Worm (Caenorhabditis elegans) whole organism, L2 larva: Measurements from ENCODE around the gene atf-2.

Experiments used
- C34F6.9 ChIP-seq: fragments of 150-350 bp; optimal IDR thresholded peaks from 2 replicates; lab custom pipeline; 2014; ENCODE audit warnings: missing biosample characterization, missing genetic modification characterization
- F13H6.1 ChIP-seq: sonication (generic microtip); optimal IDR thresholded peaks from 2 replicates; lab custom pipeline; 2016; ENCODE audit warnings: missing genetic modification characterization, missing compliant biosample characterization
- R02D3.7 ChIP-seq: fragments of 150-350 bp; optimal IDR thresholded peaks from 2 replicates; lab custom pipeline; 2014; ENCODE audit warnings: missing biosample characterization, missing genetic modification characterization
- ZK546.5 ChIP-seq: sonication (generic microtip); optimal IDR thresholded peaks from 2 replicates; lab custom pipeline; 2017; ENCODE audit warnings: missing biosample characterization, missing genetic modification characterization
- alr-1 ChIP-seq: fragments of 150-350 bp; optimal IDR thresholded peaks from 2 replicates; lab custom pipeline; 2014; ENCODE audit warnings: missing biosample characterization, missing genetic modification characterization
- aly-2 ChIP-seq: fragments of 150-350 bp; optimal IDR thresholded peaks from 2 replicates; lab custom pipeline; 2014; ENCODE audit warnings: missing biosample characterization, missing genetic modification characterization
- blmp-1 ChIP-seq: sonication (generic microtip); optimal IDR thresholded peaks from 2 replicates; lab custom pipeline; 2017; ENCODE audit warnings: missing genetic modification characterization, mild to moderate bottlenecking, missing compliant biosample characterization, antibody characterized with exemption, moderate library complexity; ENCODE audit not compliant: insufficient read depth
- ceh-82 ChIP-seq: fragments of 150-350 bp; optimal IDR thresholded peaks from 2 replicates; lab custom pipeline; 2014; ENCODE audit warnings: missing biosample characterization, missing genetic modification characterization
- crh-2 ChIP-seq: sonication (generic microtip); optimal IDR thresholded peaks from 2 replicates; lab custom pipeline; 2017; ENCODE audit warnings: missing biosample characterization, missing genetic modification characterization
- dmd-4 ChIP-seq: sonication (generic microtip); optimal IDR thresholded peaks from 2 replicates; lab custom pipeline; 2017; ENCODE audit warnings: missing biosample characterization, missing genetic modification characterization
- egl-27 ChIP-seq: sonication (generic microtip); optimal IDR thresholded peaks from 3 replicates; lab custom pipeline; 2017; ENCODE audit warnings: missing biosample characterization, missing genetic modification reagents, missing genetic modification characterization
- elt-1 ChIP-seq: fragments of 150-350 bp; optimal IDR thresholded peaks from 2 replicates; lab custom pipeline; 2014; ENCODE audit warnings: missing biosample characterization, missing genetic modification characterization
- elt-3 ChIP-seq: sonication (generic microtip); optimal IDR thresholded peaks from 2 replicates; lab custom pipeline; 2017; ENCODE audit warnings: missing biosample characterization, missing genetic modification characterization
- fos-1 ChIP-seq: fragments of 150-350 bp; optimal IDR thresholded peaks from 2 replicates; lab custom pipeline; 2014; ENCODE audit warnings: missing biosample characterization, missing genetic modification characterization
- gmeb-1 ChIP-seq: fragments of 150-350 bp; optimal IDR thresholded peaks from 2 replicates; lab custom pipeline; 2014; ENCODE audit warnings: missing biosample characterization, missing genetic modification characterization
- lin-11 ChIP-seq: fragments of 150-350 bp; sonication (generic microtip); optimal IDR thresholded peaks from 2 replicates; lab custom pipeline; 2014; ENCODE audit warnings: missing biosample characterization, missing genetic modification characterization, inconsistent platforms, mixed read lengths
- lin-13 ChIP-seq: fragments of 150-350 bp; optimal IDR thresholded peaks from 2 replicates; lab custom pipeline; 2014; ENCODE audit warnings: missing biosample characterization, missing genetic modification reagents, missing genetic modification characterization
- lin-39 ChIP-seq: fragments of 150-350 bp; optimal IDR thresholded peaks from 2 replicates; lab custom pipeline; 2014; ENCODE audit warnings: missing biosample characterization, missing genetic modification reagents, missing genetic modification characterization
- lsy-2 ChIP-seq, 2 experiments: fragments of 150-350 bp in 1 of 2; sonication (generic microtip) in 1 of 2; optimal IDR thresholded peaks; 2 replicates each; lab custom pipeline; 2014 to 2017; ENCODE audit warnings: missing biosample characterization in 2 of 2, missing genetic modification characterization in 2 of 2
- mbf-1 ChIP-seq: sonication (generic microtip); optimal IDR thresholded peaks from 2 replicates; lab custom pipeline; 2017; ENCODE audit warnings: missing biosample characterization, missing genetic modification characterization
- mdl-1 ChIP-seq, 2 experiments: fragments of 150-350 bp in 1 of 2; sonication (generic microtip) in 1 of 2; optimal IDR thresholded peaks; 2 replicates each; lab custom pipeline; 2017; ENCODE audit warnings: missing biosample characterization in 2 of 2, missing genetic modification characterization in 2 of 2
- nhr-10 ChIP-seq: sonication (generic microtip); optimal IDR thresholded peaks from 2 replicates; lab custom pipeline; 2017; ENCODE audit warnings: missing biosample characterization, missing genetic modification characterization
- nhr-11 ChIP-seq: fragments of 150-350 bp; optimal IDR thresholded peaks from 2 replicates; lab custom pipeline; 2014; ENCODE audit warnings: missing biosample characterization, missing genetic modification characterization
- nhr-12 ChIP-seq: fragments of 150-350 bp; optimal IDR thresholded peaks from 2 replicates; lab custom pipeline; 2014; ENCODE audit warnings: missing biosample characterization, missing genetic modification characterization
- nhr-129 ChIP-seq: fragments of 150-350 bp; optimal IDR thresholded peaks from 2 replicates; lab custom pipeline; 2014; ENCODE audit warnings: missing biosample characterization, missing genetic modification characterization
- nhr-21 ChIP-seq: fragments of 150-350 bp; optimal IDR thresholded peaks from 2 replicates; lab custom pipeline; 2014; ENCODE audit warnings: missing biosample characterization, missing genetic modification characterization
- nhr-23 ChIP-seq: fragments of 150-350 bp; optimal IDR thresholded peaks from 2 replicates; lab custom pipeline; 2014; ENCODE audit warnings: missing biosample characterization, missing genetic modification reagents, missing genetic modification characterization
- nhr-237 ChIP-seq: fragments of 150-350 bp; optimal IDR thresholded peaks from 2 replicates; lab custom pipeline; 2014; ENCODE audit warnings: missing biosample characterization, missing genetic modification characterization
- nhr-25 ChIP-seq: fragments of 150-350 bp; sonication (generic microtip); optimal IDR thresholded peaks from 3 replicates; lab custom pipeline; 2014; ENCODE audit warnings: missing biosample characterization, missing genetic modification characterization
- nhr-6 ChIP-seq: fragments of 150-350 bp; optimal IDR thresholded peaks from 2 replicates; lab custom pipeline; 2014; ENCODE audit warnings: missing biosample characterization, missing genetic modification characterization
- peb-1 ChIP-seq: fragments of 150-350 bp; optimal IDR thresholded peaks from 2 replicates; lab custom pipeline; 2014; ENCODE audit warnings: missing biosample characterization, missing genetic modification characterization
- sma-3 ChIP-seq: sonication (generic microtip); optimal IDR thresholded peaks from 2 replicates; lab custom pipeline; 2016; ENCODE audit warnings: missing genetic modification reagents, missing genetic modification characterization, missing compliant biosample characterization
- sma-9 ChIP-seq, 2 experiments: fragments of 150-350 bp in 1 of 2; sonication (generic microtip) in 1 of 2; optimal IDR thresholded peaks; 2 replicates each; lab custom pipeline; 2014 to 2016; ENCODE audit warnings: missing genetic modification characterization in 2 of 2, mild to moderate bottlenecking in 1 of 2, missing biosample characterization in 1 of 2, missing compliant biosample characterization in 1 of 2, missing genetic modification reagents in 1 of 2, moderate library complexity in 1 of 2
- snpc-4 ChIP-seq: fragments of 150-350 bp; optimal IDR thresholded peaks from 2 replicates; lab custom pipeline; 2014; ENCODE audit warnings: missing biosample characterization, missing genetic modification characterization
- unc-39 ChIP-seq: fragments of 150-350 bp; optimal IDR thresholded peaks from 2 replicates; lab custom pipeline; 2014; ENCODE audit warnings: missing biosample characterization, missing genetic modification characterization
- unc-55 ChIP-seq: fragments of 150-350 bp; sonication (generic microtip); optimal IDR thresholded peaks from 3 replicates; lab custom pipeline; 2014; ENCODE audit warnings: missing biosample characterization, missing genetic modification reagents, missing genetic modification characterization
- unc-62 ChIP-seq: fragments of 150-350 bp; optimal IDR thresholded peaks from 2 replicates; lab custom pipeline; 2014; ENCODE audit warnings: missing biosample characterization, missing genetic modification reagents, missing genetic modification characterization
- ztf-1 ChIP-seq: fragments of 200-800 bp; sonication (Bioruptor generic); conservative IDR thresholded peaks from 2 replicates; pipeline ENCODE4 v1.3.6; 2022; ENCODE audit warnings: missing genetic modification characterization, missing compliant biosample characterization
- ztf-11 ChIP-seq: sonication (generic microtip); optimal IDR thresholded peaks from 2 replicates; lab custom pipeline; 2017; ENCODE audit warnings: missing biosample characterization, missing genetic modification characterization
- ztf-4 ChIP-seq: fragments of 150-350 bp; optimal IDR thresholded peaks from 2 replicates; lab custom pipeline; 2014; ENCODE audit warnings: missing biosample characterization, missing genetic modification characterization

The atf-2 gene

ce11 chrII:8766475-8766874 lies 14.7 kb downstream of the atf-2 start, which contains the start of the genes nsph-1.1 and K08F8.15:
TSS of gene nsph-1.1 (plus strand) at chrII:8766775.
TSS of gene K08F8.15 (plus strand) at chrII:8766809.
- no peak for TF ChIP-seq nhr-11 (tag; lab: Kevin White, UChicago)
- TF ChIP-seq nhr-12 (tag; lab: Kevin White, UChicago), result no peak
- TF ChIP-seq nhr-21, result no peak
- TF ChIP-seq nhr-129 (tag; lab: Kevin White, UChicago), result no peak
- no peak for TF ChIP-seq sma-9 (GFP tag; optimal IDR thresholded peaks at IDR 0.05; lab: Kevin White, UChicago)
- TF ChIP-seq sma-9 (tag; optimal IDR thresholded peaks at IDR 0.05; lab: Kevin White, UChicago), result no peak
- TF ChIP-seq ZK546.5 (tag; lab: Kevin White, UChicago), result no peak
- no peak for TF ChIP-seq elt-1
- no peak for TF ChIP-seq unc-55
- TF ChIP-seq dmd-4 (tag; lab: Kevin White, UChicago), result no peak
- TF ChIP-seq blmp-1 (tag; lab: Kevin White, UChicago), result no peak
- no peak for TF ChIP-seq ceh-82 (tag; lab: Kevin White, UChicago)
- no peak for TF ChIP-seq nhr-6
- TF ChIP-seq ztf-11 (tag; lab: Kevin White, UChicago), result no peak
- no peak for TF ChIP-seq C34F6.9
- TF ChIP-seq ztf-1 (GFP tag; lab: Robert Waterston, UW), result no peak

DNA sequence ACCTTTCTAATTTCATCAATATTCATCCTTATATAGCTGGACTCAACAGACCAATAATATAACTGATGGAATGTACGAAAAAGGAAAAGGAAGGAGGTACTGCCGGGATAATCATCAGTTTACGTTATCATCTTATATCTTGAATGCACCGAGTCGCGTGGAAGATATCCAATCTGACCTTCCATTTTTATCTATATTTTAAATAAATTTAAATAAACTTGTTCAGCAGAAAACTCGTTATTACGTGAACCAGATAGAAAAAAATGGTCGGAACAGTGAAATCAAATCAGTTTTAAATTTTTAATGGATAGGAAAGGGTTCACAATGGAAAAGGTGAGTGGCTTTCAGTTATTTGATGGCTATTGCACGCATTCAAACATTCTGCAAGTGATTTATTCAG lies 15.1 kb downstream of the atf-2 start, which contains the start of gene pah-1:
pah-1 (minus strand) TSS at position 101 of the 400 bp plus-strand sequence.
- TF ChIP-seq lin-11 (no peak), nhr-6 (no peak), snpc-4 (tag; lab: Kevin White, UChicago) (no peak), fos-1 (tag; lab: Kevin White, UChicago) (no peak), unc-62 (GFP tag; lab: Kevin White, UChicago) (no peak), elt-3 (tag; lab: Kevin White, UChicago) (no peak), nhr-10 (no peak), dmd-4 (tag; lab: Kevin White, UChicago) (no peak), nhr-12 (tag; lab: Kevin White, UChicago) (no peak), mbf-1 (tag; lab: Kevin White, UChicago) (no peak), R02D3.7 (tag; lab: Kevin White, UChicago) (no peak), lin-13 (GFP tag; lab: Kevin White, UChicago) (no peak), alr-1 (tag; lab: Kevin White, UChicago) (no peak), nhr-237 (tag; lab: Kevin White, UChicago) (no peak), sma-3 (no peak), peb-1 (no peak), ztf-11 (tag; lab: Kevin White, UChicago) (no peak), mdl-1 (tag; optimal IDR thresholded peaks at IDR 0.05; lab: Kevin White, UChicago) (no peak), nhr-21 (no peak)

DNA sequence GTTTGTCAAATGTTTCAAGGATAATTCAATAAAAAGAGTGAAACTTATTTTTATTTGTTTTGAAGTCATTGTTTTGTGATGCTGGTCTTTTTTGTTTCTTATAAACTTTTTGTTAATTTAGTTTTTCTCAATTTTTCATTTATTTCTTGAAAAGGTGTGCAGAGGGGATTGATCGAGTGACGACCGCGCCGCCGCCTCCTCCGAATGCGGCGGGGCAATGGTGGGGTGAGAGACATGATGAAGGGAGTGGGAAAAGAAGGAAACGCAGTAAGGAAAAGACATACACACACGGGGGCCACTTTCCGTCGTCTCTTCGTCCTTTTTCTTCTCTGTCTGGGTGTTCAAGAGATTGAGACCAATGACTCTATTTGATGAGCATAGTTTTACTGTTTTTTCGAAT lies 17.6 kb downstream of the atf-2 start:
- TF ChIP-seq snpc-4 (tag; lab: Kevin White, UChicago), result no peak
- peak; percentile 13 for TF ChIP-seq gmeb-1
- TF ChIP-seq nhr-129 (tag; lab: Kevin White, UChicago), result peak; percentile 5
- peak; percentile 21 for TF ChIP-seq F13H6.1 (tag; lab: Kevin White, UChicago)
- no peak for TF ChIP-seq nhr-23 (tag; lab: Kevin White, UChicago)
- no peak for TF ChIP-seq unc-62 (GFP tag; lab: Kevin White, UChicago)
- peak in 1 of 2 experiments; percentile 30 for TF ChIP-seq lsy-2 (tag; optimal IDR thresholded peaks at IDR 0.05; lab: Kevin White, UChicago)
- TF ChIP-seq unc-39 (tag; lab: Kevin White, UChicago), result no peak
- TF ChIP-seq ZK546.5 (tag; lab: Kevin White, UChicago), result no peak
- TF ChIP-seq aly-2 (tag; lab: Kevin White, UChicago), result no peak
- peak; percentile 30 for TF ChIP-seq fos-1 (tag; lab: Kevin White, UChicago)
- TF ChIP-seq nhr-25 (tag; lab: Kevin White, UChicago), result no peak
- TF ChIP-seq ztf-4 (tag; lab: Kevin White, UChicago), result no peak
- no peak for TF ChIP-seq peb-1
- TF ChIP-seq egl-27 (tag; lab: Kevin White, UChicago), result peak; percentile 20
- no peak for TF ChIP-seq elt-3 (tag; lab: Kevin White, UChicago)
- TF ChIP-seq crh-2 (tag; lab: Kevin White, UChicago), result peak; percentile 12
- peak; percentile 39 for TF ChIP-seq unc-55
- no peak for TF ChIP-seq lin-39 (tag; lab: Kevin White, UChicago)
- no peak for TF ChIP-seq ztf-11 (tag; lab: Kevin White, UChicago)
